Worm (Caenorhabditis elegans) whole organism, early embryonic: Measurements from ENCODE around the gene R06B9.5.

Experiments used
- F13C5.2 ChIP-seq: sonication (generic microtip); optimal IDR thresholded peaks from 2 replicates; lab custom pipeline; 2017; ENCODE audit warnings: mild to moderate bottlenecking, missing genetic modification characterization, inconsistent platforms, missing compliant biosample characterization
- ama-1 ChIP-seq: fragments of 150-350 bp; optimal IDR thresholded peaks from 2 replicates; lab custom pipeline; 2014
- ceh-13 ChIP-seq: fragments of 200-800 bp; sonication (Bioruptor generic); optimal IDR thresholded peaks from 2 replicates; lab custom pipeline; 2018; ENCODE audit warnings: mild to moderate bottlenecking, missing genetic modification characterization, missing compliant biosample characterization
- ets-7 ChIP-seq: sonication (generic microtip); optimal IDR thresholded peaks from 2 replicates; lab custom pipeline; 2016; ENCODE audit warnings: missing genotype, missing genetic modification characterization, missing compliant biosample characterization
- flt-1 ChIP-seq: fragments of 200-800 bp; sonication (Bioruptor generic); IDR thresholded peaks from 2 replicates; pipeline ENCODE4 v1.3.6; 2022; ENCODE audit warnings: missing genetic modification characterization, missing compliant biosample characterization
- pes-1 ChIP-seq: fragments of 200-800 bp; sonication (Bioruptor generic); IDR thresholded peaks from 2 replicates; pipeline ENCODE4 v1.3.6; 2022; ENCODE audit warnings: missing genetic modification reagents, missing genetic modification characterization, missing compliant biosample characterization
- scrt-1 ChIP-seq: fragments of 200-800 bp; sonication (Bioruptor generic); IDR thresholded peaks from 2 replicates; pipeline ENCODE4 v1.3.6; 2022; ENCODE audit warnings: missing genetic modification characterization, missing compliant biosample characterization
- tra-4 ChIP-seq: sonication (generic microtip); optimal IDR thresholded peaks from 2 replicates; lab custom pipeline; 2017; ENCODE audit warnings: missing genetic modification characterization, missing compliant biosample characterization

DNA sequence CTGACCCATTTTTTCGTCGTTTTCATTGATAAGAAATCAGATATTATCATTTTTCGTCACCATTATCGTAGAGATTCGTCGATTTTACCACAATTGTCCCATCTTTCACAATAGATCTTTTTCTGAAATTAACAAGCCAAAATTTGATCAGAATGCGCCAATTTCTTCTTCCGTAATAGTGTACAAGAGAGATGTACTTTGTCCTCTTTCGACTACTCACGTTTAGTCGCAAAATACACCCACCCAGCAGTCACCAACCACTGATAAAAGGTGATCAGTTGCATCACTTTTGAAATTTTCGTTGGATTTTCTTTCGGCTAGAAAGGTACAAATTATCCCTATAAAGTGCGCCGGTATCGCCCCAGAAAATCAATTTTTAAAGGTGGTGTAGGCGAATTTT, 3.5 kb upstream of the R06B9.5 start:
- TF ChIP-seq ets-7 = no peak
- no peak for TF ChIP-seq ceh-13 (GFP tag; lab: Kevin White, UChicago)
- TF ChIP-seq pes-1 (GFP tag; lab: Robert Waterston, UW) = no peak
- TF ChIP-seq ama-1 = no peak
- TF ChIP-seq scrt-1 (GFP tag; lab: Robert Waterston, UW) = no peak
- no peak for TF ChIP-seq flt-1 (GFP tag; lab: Robert Waterston, UW)
- TF ChIP-seq F13C5.2 (tag; lab: Kevin White, UChicago) = no peak
- TF ChIP-seq tra-4 (tag; lab: Kevin White, UChicago) = no peak
